Worm (Caenorhabditis elegans): ENCODE results near the gene T01B7.5.

The T01B7.5 gene

DNA sequence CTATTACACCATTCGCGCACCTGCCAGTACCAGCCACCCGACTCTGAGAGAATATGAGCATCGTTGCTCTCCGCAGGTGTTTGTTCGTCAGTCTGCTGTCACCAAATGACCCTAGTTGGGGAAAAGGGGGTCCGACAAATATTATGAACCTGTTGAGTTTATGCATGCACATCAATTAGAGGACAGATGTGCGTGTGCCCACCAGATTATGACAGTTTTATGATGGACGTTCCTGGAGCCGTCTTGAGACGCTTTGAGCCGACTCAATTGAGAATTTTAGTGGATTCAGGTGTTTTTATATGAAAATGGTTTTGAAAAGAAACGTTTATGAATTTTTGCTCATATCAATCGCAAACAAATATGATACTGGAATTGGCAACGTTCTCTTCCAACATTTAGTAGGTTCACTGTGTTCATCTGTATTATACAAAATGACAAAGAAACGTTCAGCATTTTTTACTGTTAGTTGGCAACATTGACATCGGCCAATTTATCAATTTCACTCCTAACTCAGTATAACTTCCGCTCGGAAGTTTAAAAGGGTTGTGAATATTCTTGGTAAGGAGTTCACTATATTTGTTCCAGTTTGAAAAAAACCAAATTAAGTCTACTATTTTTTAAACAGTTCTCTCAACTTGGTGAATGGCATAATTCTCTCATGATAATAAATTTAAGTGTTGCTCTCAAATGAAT, 30.8 kb downstream of the T01B7.5 start:
- no peak for TF ChIP-seq dao-5 (tag; optimal IDR thresholded peaks at IDR 0.05)
- TF ChIP-seq him-1 (tag; optimal IDR thresholded peaks at IDR 0.05): peak; percentile 2
- no peak for TF ChIP-seq W03F9.2 (tag; optimal IDR thresholded peaks at IDR 0.05)

DNA sequence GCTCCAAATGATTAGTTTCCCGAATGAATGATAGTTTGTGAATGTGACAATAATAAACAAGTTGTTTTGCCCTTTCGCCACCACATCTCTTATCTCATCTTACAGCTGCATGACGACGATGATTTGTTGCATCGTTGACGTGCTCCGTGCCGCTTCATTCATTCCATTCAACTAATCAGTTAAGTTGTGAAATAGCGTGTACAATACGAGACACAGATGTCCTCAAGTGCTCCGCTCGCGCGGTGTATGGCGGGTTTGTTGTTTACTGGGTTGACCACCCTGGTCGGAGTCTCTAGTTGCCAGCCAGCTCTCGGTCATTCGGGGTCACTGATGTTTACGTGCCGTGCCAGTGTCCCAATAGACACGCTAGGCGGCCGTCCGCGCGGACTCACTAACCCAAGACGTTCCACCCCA, 31.3 kb downstream of the T01B7.5 start:
- TF ChIP-seq dao-5 (tag; optimal IDR thresholded peaks at IDR 0.05) (no peak), W03F9.2 (tag; optimal IDR thresholded peaks at IDR 0.05) (no peak), him-1 (tag; optimal IDR thresholded peaks at IDR 0.05) (no peak)

DNA sequence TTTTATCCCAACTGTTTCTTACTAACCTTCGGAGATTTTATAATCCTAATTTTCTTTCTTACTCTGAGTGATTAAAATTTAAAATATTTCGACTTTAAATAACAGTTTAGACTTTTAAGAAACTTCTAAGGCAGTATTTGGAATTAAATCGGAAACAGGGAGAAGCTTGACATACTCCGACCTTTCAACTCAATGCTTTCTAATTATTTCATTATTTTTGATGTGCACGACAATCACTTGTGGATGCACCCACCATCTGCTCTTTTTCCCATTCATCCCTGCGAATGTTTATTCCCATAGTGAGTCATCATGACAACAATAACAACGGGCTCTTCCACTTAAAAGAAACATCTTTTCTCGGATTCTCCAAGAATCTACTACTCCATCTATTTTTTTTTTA, 32.0 kb downstream of the T01B7.5 start:
- TF ChIP-seq him-1 (tag; optimal IDR thresholded peaks at IDR 0.05) (no peak), dao-5 (tag; optimal IDR thresholded peaks at IDR 0.05) (no peak), W03F9.2 (tag; optimal IDR thresholded peaks at IDR 0.05) (no peak)

DNA sequence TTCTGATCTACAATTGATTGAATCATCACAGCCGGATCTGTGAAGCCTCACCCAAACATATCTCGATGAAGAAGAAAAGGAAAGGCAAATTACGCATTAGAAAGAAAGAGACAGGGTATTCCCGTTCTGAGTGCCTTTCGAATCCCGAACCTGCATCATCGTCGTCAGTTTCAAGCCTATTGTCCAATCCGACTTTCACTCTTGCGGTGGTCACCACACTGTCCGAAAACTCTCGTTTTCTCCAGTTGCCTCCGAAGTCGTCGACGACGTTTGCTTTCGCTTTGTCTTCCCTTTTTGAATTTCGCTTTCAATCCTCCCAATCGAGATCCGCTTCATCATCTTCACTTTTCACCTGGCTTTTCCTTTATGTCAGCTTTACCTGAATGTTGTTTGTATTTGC, 32.5 kb downstream of the T01B7.5 start:
- no peak for TF ChIP-seq W03F9.2 (tag; optimal IDR thresholded peaks at IDR 0.05)
- TF ChIP-seq him-1 (tag; optimal IDR thresholded peaks at IDR 0.05): no peak
- TF ChIP-seq dao-5 (tag; optimal IDR thresholded peaks at IDR 0.05): no peak

DNA sequence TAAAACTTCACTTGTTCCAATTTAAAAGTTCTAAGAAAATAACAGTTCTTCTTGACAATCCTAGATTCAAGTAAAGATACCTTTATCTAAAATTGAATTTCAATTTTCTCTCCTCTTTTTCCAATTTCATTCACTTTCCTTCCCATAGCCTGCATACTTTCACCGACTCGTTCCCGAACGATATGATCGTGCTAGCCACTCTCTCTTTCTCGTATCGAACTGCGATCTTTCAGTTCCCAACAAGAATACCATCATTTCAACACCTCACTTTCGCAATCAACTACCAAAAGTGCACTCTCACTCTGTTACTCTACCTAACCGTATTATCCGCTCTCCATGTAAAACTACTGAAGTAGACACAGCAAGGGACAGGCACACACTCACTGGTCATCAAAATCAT, 33.4 kb downstream of the T01B7.5 start:
- TF ChIP-seq dao-5 (tag; optimal IDR thresholded peaks at IDR 0.05): no peak
- no peak for TF ChIP-seq W03F9.2 (tag; optimal IDR thresholded peaks at IDR 0.05)
- TF ChIP-seq him-1 (tag; optimal IDR thresholded peaks at IDR 0.05): no peak

DNA sequence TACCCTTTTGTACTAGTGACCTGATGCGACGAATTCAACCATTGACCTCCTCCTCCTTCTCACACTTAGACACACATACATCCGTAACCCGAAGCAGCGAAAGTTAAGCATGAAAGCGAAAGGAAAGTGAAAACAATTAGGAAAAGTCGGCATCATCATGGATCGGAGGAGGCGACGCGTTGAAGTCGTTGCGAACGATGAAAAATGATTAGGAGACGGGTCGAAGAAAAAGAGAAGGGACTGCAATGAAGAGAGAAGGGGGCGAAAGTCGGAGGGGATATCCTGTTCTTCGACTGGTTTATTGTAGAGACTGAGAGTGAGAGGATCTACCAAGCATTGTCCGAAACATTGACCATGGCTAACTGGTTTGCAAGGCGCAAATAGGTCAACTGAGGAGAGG, 34.4 kb downstream of the T01B7.5 start:
- TF ChIP-seq him-1 (tag; optimal IDR thresholded peaks at IDR 0.05): no peak
- no peak for TF ChIP-seq W03F9.2 (tag; optimal IDR thresholded peaks at IDR 0.05)
- no peak for TF ChIP-seq dao-5 (tag; optimal IDR thresholded peaks at IDR 0.05)

DNA sequence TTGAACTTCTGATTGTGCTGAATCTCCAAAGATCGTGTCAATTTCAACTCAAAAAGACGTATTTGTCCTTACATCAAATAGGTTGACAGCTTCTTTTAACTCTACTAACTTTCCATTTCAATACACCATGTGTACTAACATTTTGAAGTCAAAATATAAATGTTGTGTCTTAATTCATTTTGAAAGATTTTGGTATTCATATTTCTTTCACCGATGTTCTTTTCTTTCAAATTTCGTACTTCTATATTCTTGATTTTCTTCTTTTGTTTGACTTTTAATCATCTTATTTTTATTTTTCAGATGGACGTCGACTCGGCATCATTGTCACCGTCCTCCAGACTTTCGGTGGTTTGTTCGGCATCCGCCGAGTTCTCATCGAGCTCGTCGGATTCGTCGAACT, 35.1 kb downstream of the T01B7.5 start, which contains the start of gene atf-2:
TSS of gene atf-2 (plus strand) at position 301 of the 400 bp plus-strand sequence.
- TF ChIP-seq him-1 (tag; optimal IDR thresholded peaks at IDR 0.05) (no peak), dao-5 (tag; optimal IDR thresholded peaks at IDR 0.05) (no peak), W03F9.2 (tag; optimal IDR thresholded peaks at IDR 0.05) (no peak)

DNA sequence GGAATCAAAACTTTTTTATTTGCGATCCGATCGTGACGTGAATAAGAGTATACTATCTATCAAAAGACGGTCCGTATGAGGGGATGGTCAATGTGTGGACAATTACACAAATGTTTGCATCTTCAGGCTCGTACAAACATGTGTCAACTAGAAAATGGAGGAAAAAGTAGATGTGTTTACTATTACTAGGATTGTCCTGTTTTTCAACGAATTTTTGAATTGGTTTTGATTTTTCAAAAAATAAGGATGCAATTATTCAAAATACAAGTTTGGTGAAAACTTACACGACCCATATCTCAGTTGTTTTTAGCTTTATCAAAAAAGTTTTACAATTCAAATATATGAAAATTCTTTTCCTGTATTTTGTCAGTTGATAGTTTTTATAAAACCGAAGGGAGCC, 38.6 kb downstream of the T01B7.5 start, which contains the start of gene K08F8.7:
TSS of gene K08F8.7 (minus strand) at position 101 of the 400 bp plus-strand sequence.
- no peak for TF ChIP-seq dao-5 (tag; optimal IDR thresholded peaks at IDR 0.05)
- TF ChIP-seq W03F9.2 (tag; optimal IDR thresholded peaks at IDR 0.05): no peak
- no peak for TF ChIP-seq him-1 (tag; optimal IDR thresholded peaks at IDR 0.05)

DNA sequence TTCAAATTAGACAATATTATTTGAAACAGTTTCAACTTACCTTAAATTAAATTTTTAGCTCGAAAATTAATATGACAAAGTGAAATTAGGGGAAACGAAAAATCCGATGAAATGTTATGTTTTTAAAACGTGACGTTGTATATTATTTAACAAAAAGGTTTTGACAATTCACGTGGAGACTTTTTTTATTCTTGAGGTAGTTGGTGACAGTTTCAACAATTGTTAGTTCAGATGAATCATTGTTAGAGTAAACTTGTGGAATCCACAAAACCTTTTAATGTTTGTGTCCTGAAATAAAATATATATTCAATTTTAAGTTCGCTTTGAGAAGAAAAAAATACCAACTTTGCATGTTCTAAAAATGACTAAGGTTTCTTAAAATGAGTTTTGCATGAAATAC, 42.9 kb downstream of the T01B7.5 start, which contains the start of gene fut-1:
TSS of gene fut-1 (minus strand) at position 101 of the 400 bp plus-strand sequence.
- no peak for TF ChIP-seq him-1 (tag; optimal IDR thresholded peaks at IDR 0.05)
- no peak for TF ChIP-seq W03F9.2 (tag; optimal IDR thresholded peaks at IDR 0.05)
- no peak for TF ChIP-seq dao-5 (tag; optimal IDR thresholded peaks at IDR 0.05)

DNA sequence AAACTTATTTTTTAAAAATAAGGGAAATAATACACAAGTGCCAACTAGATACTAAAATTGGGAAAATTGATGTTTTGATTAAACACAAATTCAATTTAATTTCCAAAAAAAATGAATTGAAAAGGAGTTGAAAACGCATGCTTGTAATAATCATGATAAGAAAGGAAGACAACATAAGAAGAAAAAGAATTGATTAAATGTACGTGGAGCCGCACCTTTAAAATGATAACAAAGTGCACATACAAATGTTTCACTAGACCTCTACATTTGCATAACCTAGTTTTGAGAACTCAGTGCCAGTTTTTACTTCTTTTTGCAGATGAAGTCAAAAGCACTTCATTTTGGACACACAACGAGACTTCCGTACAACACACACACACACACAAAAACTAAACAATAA, 45.1 kb downstream of the T01B7.5 start:
- TF ChIP-seq him-1 (tag; optimal IDR thresholded peaks at IDR 0.05) (no peak), dao-5 (tag; optimal IDR thresholded peaks at IDR 0.05) (no peak), W03F9.2 (tag; optimal IDR thresholded peaks at IDR 0.05) (no peak)

DNA sequence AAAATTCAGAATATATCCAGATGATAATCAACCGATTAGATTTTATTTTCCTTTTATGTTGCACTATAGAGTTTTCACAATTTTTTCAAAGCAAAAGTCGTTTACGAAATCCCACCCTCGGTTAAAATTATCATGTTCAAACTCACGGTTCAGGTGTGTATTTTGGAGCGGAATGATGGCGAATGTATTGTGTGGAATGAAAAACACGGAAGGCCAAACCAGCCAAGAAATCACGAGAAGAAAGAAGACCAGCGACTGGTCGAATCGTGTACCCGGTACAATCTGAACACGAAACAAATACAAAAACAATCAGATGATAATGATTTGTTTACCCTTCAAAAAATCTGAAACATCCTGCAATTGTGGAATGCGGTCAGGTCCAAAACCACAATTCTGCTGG, 46.7 kb downstream of the T01B7.5 start:
- TF ChIP-seq W03F9.2 (tag; optimal IDR thresholded peaks at IDR 0.05) (no peak), him-1 (tag; optimal IDR thresholded peaks at IDR 0.05) (no peak)

DNA sequence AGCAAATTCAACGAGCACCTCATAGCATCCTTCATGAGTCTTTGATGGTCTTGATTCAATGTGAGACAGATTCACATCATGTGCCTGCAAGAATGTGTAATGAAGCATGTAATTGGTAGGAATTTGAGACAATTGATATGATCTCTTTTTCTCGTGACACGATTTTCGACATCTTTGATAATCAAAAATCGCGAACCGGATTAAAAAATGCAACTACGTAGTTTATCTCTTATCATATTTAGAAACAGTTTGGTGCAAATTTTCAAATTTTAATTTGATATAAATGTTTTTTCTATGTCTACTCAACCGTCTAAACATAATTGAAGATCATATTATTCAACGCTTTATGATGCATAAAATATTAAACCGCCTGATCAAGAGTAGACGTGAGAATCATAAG, 47.7 kb downstream of the T01B7.5 start:
- TF ChIP-seq W03F9.2 (tag; optimal IDR thresholded peaks at IDR 0.05) (no peak), dao-5 (tag; optimal IDR thresholded peaks at IDR 0.05) (no peak), him-1 (tag; optimal IDR thresholded peaks at IDR 0.05) (no peak)

DNA sequence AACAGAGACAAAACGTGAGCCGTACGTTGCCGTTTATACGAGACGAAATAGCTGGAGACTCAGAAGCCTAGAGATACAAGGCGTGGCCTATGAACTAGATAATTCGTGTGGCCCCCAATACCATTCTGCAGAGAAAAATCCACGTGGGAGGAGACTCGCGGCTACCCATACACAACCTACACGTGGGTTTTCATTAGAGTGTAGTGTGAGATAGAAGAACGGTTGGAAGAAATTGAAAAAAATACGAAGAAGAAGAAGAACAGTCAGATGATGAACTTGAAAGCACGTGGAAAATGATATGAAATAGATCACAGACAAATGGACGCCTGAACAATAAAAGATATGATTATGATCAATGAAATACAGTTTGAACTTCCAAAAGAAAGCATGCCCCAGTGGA, 48.5 kb downstream of the T01B7.5 start:
- TF ChIP-seq him-1 (tag; optimal IDR thresholded peaks at IDR 0.05): no peak
- TF ChIP-seq W03F9.2 (tag; optimal IDR thresholded peaks at IDR 0.05): no peak
- no peak for TF ChIP-seq dao-5 (tag; optimal IDR thresholded peaks at IDR 0.05)

DNA sequence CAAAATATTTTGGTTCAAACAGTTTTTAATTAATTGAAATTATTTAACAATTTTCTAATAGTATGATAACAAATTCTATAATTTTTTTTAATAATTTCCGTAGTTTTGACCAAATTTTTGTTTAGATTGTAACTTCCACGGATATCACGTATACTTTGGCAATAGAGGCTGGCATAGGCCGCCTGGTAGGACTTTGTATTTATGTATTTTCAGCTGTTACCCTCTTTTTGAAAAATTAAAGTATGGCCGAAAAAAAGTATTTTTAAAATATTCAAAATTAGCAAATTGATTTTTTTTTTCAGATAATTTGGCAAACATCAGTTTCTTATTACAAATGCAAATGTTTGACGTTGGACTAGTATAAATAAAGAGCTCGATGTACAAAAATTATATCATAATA, 49.8 kb downstream of the T01B7.5 start, which contains the start of the genes nsph-1.1 and K08F8.15:
TSS of gene nsph-1.1 (plus strand) at position 301 of the 400 bp plus-strand sequence.
TSS of gene K08F8.15 (plus strand) at position 335 of the 400 bp plus-strand sequence.
- TF ChIP-seq dao-5 (tag; optimal IDR thresholded peaks at IDR 0.05): no peak
- TF ChIP-seq him-1 (tag; optimal IDR thresholded peaks at IDR 0.05): no peak
- no peak for TF ChIP-seq W03F9.2 (tag; optimal IDR thresholded peaks at IDR 0.05)

DNA sequence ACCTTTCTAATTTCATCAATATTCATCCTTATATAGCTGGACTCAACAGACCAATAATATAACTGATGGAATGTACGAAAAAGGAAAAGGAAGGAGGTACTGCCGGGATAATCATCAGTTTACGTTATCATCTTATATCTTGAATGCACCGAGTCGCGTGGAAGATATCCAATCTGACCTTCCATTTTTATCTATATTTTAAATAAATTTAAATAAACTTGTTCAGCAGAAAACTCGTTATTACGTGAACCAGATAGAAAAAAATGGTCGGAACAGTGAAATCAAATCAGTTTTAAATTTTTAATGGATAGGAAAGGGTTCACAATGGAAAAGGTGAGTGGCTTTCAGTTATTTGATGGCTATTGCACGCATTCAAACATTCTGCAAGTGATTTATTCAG, 50.3 kb downstream of the T01B7.5 start, which contains the start of gene pah-1:
TSS of gene pah-1 (minus strand) at position 101 of the 400 bp plus-strand sequence.
- TF ChIP-seq dao-5 (tag; optimal IDR thresholded peaks at IDR 0.05) (no peak), W03F9.2 (tag; optimal IDR thresholded peaks at IDR 0.05) (no peak), him-1 (tag; optimal IDR thresholded peaks at IDR 0.05) (no peak)

Measured in whole organism, L4/young adult.